Fruit fly (Drosophila melanogaster) Kc167 (cell line): ENCODE results near the gene bcd.

ENCODE experiments used
- Myc ChIP-seq: fragments of >200 bp; optimal IDR thresholded peaks from 2 replicates; lab custom pipeline; 2017; ENCODE audit warnings: missing external identifiers
- Sin3A ChIP-seq: fragments of >200 bp; optimal IDR thresholded peaks from 2 replicates; lab custom pipeline; 2018; ENCODE audit warnings: missing external identifiers
- h ChIP-seq: fragments of >200 bp; optimal IDR thresholded peaks from 3 replicates; lab custom pipeline; 2018; ENCODE audit warnings: missing external identifiers
- insv ChIP-seq: fragments of >200 bp; optimal IDR thresholded peaks from 3 replicates; lab custom pipeline; 2018; ENCODE audit warnings: missing external identifiers
- psq ChIP-seq: fragments of >200 bp; optimal IDR thresholded peaks from 2 replicates; lab custom pipeline; 2017; ENCODE audit warnings: missing external identifiers
- ttk ChIP-seq: sonication (Bioruptor generic); optimal IDR thresholded peaks from 2 replicates; lab custom pipeline; 2017; ENCODE audit warnings: missing external identifiers

Gene bcd

DNA sequence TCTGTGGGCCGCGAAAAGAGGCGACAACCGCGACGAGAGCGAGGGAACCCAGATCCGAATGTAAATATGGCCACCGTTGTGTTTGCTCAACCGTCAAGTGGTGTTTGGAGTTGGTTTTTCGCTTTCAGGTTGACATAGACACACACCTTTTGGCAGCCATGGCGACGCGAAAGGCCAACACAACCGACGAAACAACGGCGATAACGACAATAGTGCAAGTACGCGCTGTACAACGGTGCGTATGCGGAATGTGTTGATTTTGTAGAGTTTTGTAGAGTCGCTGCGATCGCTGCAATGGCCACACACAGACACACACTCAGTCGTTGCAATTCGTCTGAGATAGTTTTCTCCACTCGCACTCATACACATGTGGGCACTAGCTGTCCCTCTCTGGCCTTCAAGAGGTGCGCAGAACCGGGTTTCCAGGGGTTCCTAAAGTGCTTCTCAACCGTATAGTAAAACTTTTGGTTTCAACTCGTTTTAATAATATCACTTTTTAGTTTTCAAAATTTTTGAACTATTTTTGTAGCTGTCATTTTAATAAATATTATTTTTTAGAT, 17.8 kb downstream of the bcd start:
- TF ChIP-seq h (lab: Kevin White, UChicago) = no peak
- TF ChIP-seq Myc (lab: Kevin White, UChicago) = no peak
- no peak for TF ChIP-seq psq (lab: Kevin White, UChicago)
- TF ChIP-seq Sin3A (lab: Kevin White, UChicago) = no peak
- TF ChIP-seq insv (lab: Kevin White, UChicago) = no peak
- no peak for TF ChIP-seq ttk

dm6 chr3R:6735722-6736121, 23.5 kb downstream of the bcd start:
- TF ChIP-seq h (lab: Kevin White, UChicago) (no peak), psq (lab: Kevin White, UChicago) (no peak), Myc (lab: Kevin White, UChicago) (no peak), Sin3A (lab: Kevin White, UChicago) (no peak), ttk (no peak), insv (lab: Kevin White, UChicago) (no peak)

DNA sequence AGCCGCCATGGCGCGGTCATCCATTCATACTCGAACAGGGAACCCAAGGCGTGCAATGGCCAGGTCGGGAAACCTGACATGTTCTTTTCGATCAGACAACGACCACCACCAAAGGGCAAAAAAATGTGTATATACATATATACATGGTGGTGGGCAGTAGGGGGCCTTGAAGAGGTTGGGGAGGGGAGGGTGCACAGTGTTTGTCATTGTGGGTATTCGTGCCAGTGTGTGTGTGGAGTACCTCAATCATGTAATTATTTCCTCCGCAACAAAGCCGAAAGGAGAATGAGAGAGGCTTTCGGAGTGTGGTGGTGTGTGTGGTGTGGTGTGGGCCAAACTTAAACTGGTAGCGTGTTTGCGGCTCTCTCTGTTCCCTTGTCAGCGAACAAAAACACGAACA, 33.1 kb downstream of the bcd start:
- no peak for TF ChIP-seq psq (lab: Kevin White, UChicago)
- no peak for TF ChIP-seq insv (lab: Kevin White, UChicago)
- TF ChIP-seq Myc (lab: Kevin White, UChicago) = no peak
- TF ChIP-seq ttk = no peak
- no peak for TF ChIP-seq Sin3A (lab: Kevin White, UChicago)
- no peak for TF ChIP-seq h (lab: Kevin White, UChicago)

DNA sequence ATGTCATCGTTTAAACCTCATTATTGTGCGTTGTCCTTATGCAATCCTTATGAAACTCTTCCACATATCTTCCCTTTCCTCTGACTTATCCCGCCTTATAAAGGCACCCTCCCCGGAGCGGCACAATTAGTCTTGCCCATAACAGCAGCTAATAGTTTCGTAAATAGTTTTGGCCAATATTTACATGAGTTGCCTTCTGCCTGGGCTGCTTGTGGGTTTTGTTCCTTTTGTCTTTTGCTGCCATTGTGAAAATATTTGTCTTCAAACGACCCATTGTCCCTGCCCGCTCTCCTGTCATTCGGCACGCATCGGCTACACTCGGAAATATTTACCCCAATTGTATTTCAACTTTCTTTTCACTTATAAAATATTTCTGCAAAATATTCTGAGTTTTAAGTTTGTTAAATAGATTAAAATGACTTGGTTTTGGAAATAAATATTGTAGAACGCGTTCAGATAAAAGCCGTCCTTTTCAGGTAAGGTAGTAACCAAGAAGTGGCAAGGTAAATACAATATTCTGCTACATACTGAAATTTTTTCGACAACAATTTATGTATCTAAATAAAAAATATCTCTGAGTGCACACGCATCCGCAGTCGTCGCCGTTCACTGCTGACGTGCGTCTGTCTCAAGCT, 35.6 kb downstream of the bcd start:
- no peak for TF ChIP-seq Sin3A (lab: Kevin White, UChicago)
- no peak for TF ChIP-seq ttk
- no peak for TF ChIP-seq psq (lab: Kevin White, UChicago)
- no peak for TF ChIP-seq h (lab: Kevin White, UChicago)
- no peak for TF ChIP-seq insv (lab: Kevin White, UChicago)
- no peak for TF ChIP-seq Myc (lab: Kevin White, UChicago)

DNA sequence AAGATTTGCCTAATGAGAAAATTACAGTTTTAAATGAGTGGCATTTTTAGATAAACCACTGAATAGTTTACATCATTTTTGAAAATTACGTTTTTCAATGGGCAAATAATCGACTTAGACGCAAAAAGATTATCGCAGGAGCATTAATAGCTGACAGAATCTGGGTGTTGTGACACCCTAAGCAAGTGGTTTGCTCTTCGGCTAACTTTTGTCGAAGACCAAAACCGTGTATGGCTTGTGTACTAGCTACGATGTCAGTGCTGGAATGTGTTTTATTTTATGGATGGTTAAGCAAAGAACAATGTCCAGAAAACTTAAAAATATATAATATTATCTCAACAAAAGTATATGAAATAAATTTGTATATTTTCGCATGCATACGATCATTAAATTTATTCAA, 50.4 kb downstream of the bcd start:
- no peak for TF ChIP-seq h (lab: Kevin White, UChicago)
- TF ChIP-seq insv (lab: Kevin White, UChicago) = no peak
- TF ChIP-seq Sin3A (lab: Kevin White, UChicago) = no peak
- TF ChIP-seq psq (lab: Kevin White, UChicago) = no peak
- no peak for TF ChIP-seq ttk
- no peak for TF ChIP-seq Myc (lab: Kevin White, UChicago)

DNA sequence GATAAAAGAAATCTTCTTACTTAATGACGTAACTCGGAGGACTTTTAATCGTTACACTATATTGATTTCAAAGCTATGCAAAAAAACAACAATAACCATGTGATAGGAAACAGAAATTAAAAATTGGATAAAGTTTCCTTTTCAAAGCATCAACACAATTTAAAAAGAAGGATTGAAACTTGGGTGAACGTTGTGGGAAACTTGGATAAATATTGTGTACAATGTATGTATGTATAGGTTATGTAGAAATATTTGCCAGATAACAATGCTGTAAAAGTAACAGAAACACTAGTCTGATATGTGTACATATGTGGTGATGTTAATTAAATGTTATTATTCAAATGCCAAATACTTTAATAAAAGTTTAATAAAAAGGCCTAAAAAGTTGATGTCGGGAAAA, 52.9 kb downstream of the bcd start:
- TF ChIP-seq Sin3A (lab: Kevin White, UChicago) (no peak), psq (lab: Kevin White, UChicago) (no peak), h (lab: Kevin White, UChicago) (no peak), Myc (lab: Kevin White, UChicago) (no peak), insv (lab: Kevin White, UChicago) (no peak), ttk (no peak)
